Worm (Caenorhabditis elegans): ENCODE measurements around the gene W02C12.2.

ce11 chrIV:4028177-4028576 lies 20.4 kb upstream of the W02C12.2 start:
- TF ChIP-seq mdl-1 (tag; optimal IDR thresholded peaks at IDR 0.05) (peak; percentile 40), lin-39 (tag; optimal IDR thresholded peaks at IDR 0.05) (peak; percentile 91), pha-4 (tag; optimal IDR thresholded peaks at IDR 0.05) (peak; percentile 77), ceh-28 (tag; optimal IDR thresholded peaks at IDR 0.05) (no peak), lin-15B (tag; optimal IDR thresholded peaks at IDR 0.05) (peak; percentile 3), nhr-28 (tag; optimal IDR thresholded peaks at IDR 0.05) (no peak), nfya-1 (tag; optimal IDR thresholded peaks at IDR 0.05; ENCODE audit: insufficient read depth) (peak; percentile 54), zag-1 (tag; optimal IDR thresholded peaks at IDR 0.05) (no peak), fkh-10 (GFP tag; optimal IDR thresholded peaks at IDR 0.05) (no peak), nhr-43 (tag; optimal IDR thresholded peaks at IDR 0.05; ENCODE audit: poor library complexity, severe bottlenecking) (peak; percentile 41), ceh-82 (tag; optimal IDR thresholded peaks at IDR 0.05) (no peak), elt-2 (tag; optimal IDR thresholded peaks at IDR 0.05) (peak; percentile 84), nhr-76 (tag; optimal IDR thresholded peaks at IDR 0.05) (no peak)
